Fruit fly (Drosophila melanogaster) whole organism, embryonic: Measurements from ENCODE around the gene CG13654.

ENCODE experiments used
- CG10431 ChIP-seq: fragments of 200-800 bp; sonication (Bioruptor generic); optimal IDR thresholded peaks from 3 replicates; lab custom pipeline; 2018; ENCODE audit warnings: missing biosample characterization, mild to moderate bottlenecking, missing genetic modification characterization
- CG10979 ChIP-seq: fragments of 200-800 bp; sonication (Bioruptor generic); optimal IDR thresholded peaks from 2 replicates; lab custom pipeline; 2018; ENCODE audit warnings: missing biosample characterization, mild to moderate bottlenecking, missing genetic modification characterization, moderate library complexity
- CG11723 ChIP-seq: fragments of 200-800 bp; sonication (Bioruptor generic); optimal IDR thresholded peaks from 2 replicates; lab custom pipeline; 2017; ENCODE audit warnings: missing biosample characterization, mild to moderate bottlenecking, missing genetic modification characterization
- CG14710 ChIP-seq: fragments of 200-800 bp; sonication (Bioruptor generic); optimal IDR thresholded peaks from 3 replicates; lab custom pipeline; 2019; ENCODE audit warnings: missing biosample characterization, mild to moderate bottlenecking, missing genetic modification characterization, moderate library complexity
- CG14860 ChIP-seq: fragments of 200-800 bp; sonication (Bioruptor generic); IDR thresholded peaks from 3 replicates; pipeline ENCODE4 v1.3.6; 2022; ENCODE audit warnings: missing biosample characterization, missing genetic modification characterization; ENCODE audit not compliant: partially characterized antibody
- CG15269 ChIP-seq: fragments of 200-800 bp; sonication (Bioruptor generic); optimal IDR thresholded peaks from 2 replicates; lab custom pipeline; 2018; ENCODE audit warnings: missing biosample characterization, mild to moderate bottlenecking, missing genetic modification characterization, moderate library complexity
- CG1602 ChIP-seq: fragments of 200-800 bp; sonication (Bioruptor generic); optimal IDR thresholded peaks from 3 replicates; lab custom pipeline; 2016; ENCODE audit warnings: missing biosample characterization, missing genetic modification characterization
- CG1603 ChIP-seq: fragments of 200-800 bp; sonication (Bioruptor generic); optimal IDR thresholded peaks from 2 replicates; lab custom pipeline; 2019; ENCODE audit warnings: missing biosample characterization, mild to moderate bottlenecking, missing genetic modification characterization, moderate library complexity
- CG2678 ChIP-seq: fragments of 200-800 bp; sonication (Bioruptor generic); optimal IDR thresholded peaks from 3 replicates; lab custom pipeline; 2019; ENCODE audit warnings: missing biosample characterization, mild to moderate bottlenecking, missing genetic modification characterization, moderate library complexity
- CG31441 ChIP-seq: fragments of 200-800 bp; sonication (Bioruptor generic); IDR thresholded peaks from 2 replicates; pipeline ENCODE4 v1.3.6; 2022; ENCODE audit warnings: missing biosample characterization, missing genetic modification characterization
- CG32532 ChIP-seq: fragments of 200-800 bp; sonication (Bioruptor generic); IDR thresholded peaks from 2 replicates; pipeline ENCODE4 v1.3.6; 2022; ENCODE audit warnings: missing biosample characterization, missing genetic modification characterization
- CG32767 ChIP-seq: fragments of 200-800 bp; sonication (Bioruptor generic); IDR thresholded peaks from 2 replicates; pipeline ENCODE4 v1.3.6; 2022; ENCODE audit warnings: missing biosample characterization, missing genetic modification characterization
- CG34376 ChIP-seq: fragments of 200-800 bp; sonication (Bioruptor generic); optimal IDR thresholded peaks from 2 replicates; lab custom pipeline; 2018; ENCODE audit warnings: missing biosample characterization, mild to moderate bottlenecking, missing genetic modification characterization
- CG3995 ChIP-seq: fragments of 200-800 bp; sonication (Bioruptor generic); optimal IDR thresholded peaks from 3 replicates; lab custom pipeline; 2016; ENCODE audit warnings: missing biosample characterization, missing genetic modification characterization
- CG4328 ChIP-seq: fragments of 200-800 bp; sonication (Bioruptor generic); optimal IDR thresholded peaks from 3 replicates; lab custom pipeline; 2017; ENCODE audit warnings: missing biosample characterization, missing genetic modification reagents, missing genetic modification characterization
- CG4424 ChIP-seq: fragments of 200-800 bp; sonication (Bioruptor generic); optimal IDR thresholded peaks from 3 replicates; lab custom pipeline; 2016; ENCODE audit warnings: missing biosample characterization, missing genetic modification characterization
- CG7839 ChIP-seq: fragments of 200-800 bp; sonication (Bioruptor generic); optimal IDR thresholded peaks from 3 replicates; lab custom pipeline; 2018; ENCODE audit warnings: missing biosample characterization, mild to moderate bottlenecking, missing genetic modification characterization, moderate library complexity
- CG8290 ChIP-seq, 3 experiments: fragments of 200-800 bp; sonication (Bioruptor generic); optimal IDR thresholded peaks; 2 replicates each; lab custom pipeline; 2016 to 2019; ENCODE audit warnings: missing biosample characterization in 3 of 3, missing genetic modification characterization in 3 of 3, mild to moderate bottlenecking in 2 of 3, moderate library complexity in 1 of 3
- CG8924 ChIP-seq: fragments of 200-800 bp; optimal IDR thresholded peaks from 3 replicates; lab custom pipeline; 2019; ENCODE audit warnings: missing biosample characterization, mild to moderate bottlenecking, missing genetic modification characterization, moderate library complexity
- CG9727 ChIP-seq: fragments of 200-800 bp; sonication (Bioruptor generic); optimal IDR thresholded peaks from 3 replicates; lab custom pipeline; 2017; ENCODE audit warnings: missing biosample characterization, mild to moderate bottlenecking, missing genetic modification characterization
- CTCF ChIP-seq: fragments of 200-800 bp; sonication (Bioruptor generic); optimal IDR thresholded peaks from 2 replicates; lab custom pipeline; 2017; ENCODE audit warnings: missing biosample characterization, mild to moderate bottlenecking, missing genetic modification characterization, moderate library complexity
- D ChIP-seq, 2 experiments: fragments of 200-800 bp in 1 of 2; fragments of >200 bp in 1 of 2; sonication (Bioruptor generic) in 1 of 2; optimal IDR thresholded peaks; 2 replicates in 1 of 2; 3 replicates in 1 of 2; lab custom pipeline; 2017; ENCODE audit warnings: mild to moderate bottlenecking in 1 of 2, missing biosample characterization in 1 of 2, missing genetic modification characterization in 1 of 2, missing genetic modification reagents in 1 of 2
- Doc2 ChIP-seq: fragments of 200-800 bp; sonication (Bioruptor generic); IDR thresholded peaks from 2 replicates; pipeline ENCODE4 v1.3.6; 2022; ENCODE audit warnings: missing biosample characterization, missing genetic modification characterization
- Fer3 ChIP-seq: fragments of 200-800 bp; sonication (Bioruptor generic); optimal IDR thresholded peaks from 2 replicates; lab custom pipeline; 2018; ENCODE audit warnings: missing biosample characterization, mild to moderate bottlenecking, missing genetic modification characterization, moderate library complexity
- HLH54F ChIP-seq: fragments of 200-800 bp; sonication (Bioruptor generic); optimal IDR thresholded peaks from 3 replicates; lab custom pipeline; 2016; ENCODE audit warnings: missing biosample characterization, missing genetic modification characterization
- Hr3 ChIP-seq: fragments of 200-800 bp; sonication (Bioruptor generic); optimal IDR thresholded peaks from 3 replicates; lab custom pipeline; 2016; ENCODE audit warnings: missing biosample characterization, missing genetic modification characterization
- Hr78 ChIP-seq, 2 experiments: fragments of 200-800 bp in 1 of 2; fragments of >200 bp in 1 of 2; sonication (Bioruptor generic) in 1 of 2; optimal IDR thresholded peaks; 2 replicates each; lab custom pipeline; 2017 to 2019; ENCODE audit warnings: missing biosample characterization in 2 of 2, missing genetic modification characterization in 2 of 2, mild to moderate bottlenecking in 1 of 2, moderate library complexity in 1 of 2
- Meics ChIP-seq: fragments of 200-800 bp; sonication (Bioruptor generic); optimal IDR thresholded peaks from 2 replicates; lab custom pipeline; 2017; ENCODE audit warnings: missing biosample characterization, mild to moderate bottlenecking, missing genetic modification characterization
- Rx ChIP-seq: fragments of 200-800 bp; sonication (Bioruptor generic); IDR thresholded peaks from 2 replicates; pipeline ENCODE4 v1.3.6; 2022; ENCODE audit warnings: missing biosample characterization, missing genetic modification characterization
- Sox102F ChIP-seq: fragments of 200-800 bp; sonication (Bioruptor generic); optimal IDR thresholded peaks from 2 replicates; lab custom pipeline; 2018; ENCODE audit warnings: missing biosample characterization, mild to moderate bottlenecking, missing genetic modification characterization, moderate library complexity
- Xrp1 ChIP-seq: fragments of 200-800 bp; sonication (Bioruptor generic); IDR thresholded peaks from 2 replicates; pipeline ENCODE4 v1.3.6; 2022; ENCODE audit warnings: missing biosample characterization, missing genetic modification characterization
- aop ChIP-seq: fragments of 200-800 bp; sonication (Bioruptor generic); IDR thresholded peaks from 2 replicates; pipeline ENCODE4 v1.3.6; 2022; ENCODE audit warnings: missing biosample characterization, missing genetic modification characterization
- az2 ChIP-seq: fragments of 200-800 bp; sonication (Bioruptor generic); optimal IDR thresholded peaks from 3 replicates; lab custom pipeline; 2016; ENCODE audit warnings: missing biosample characterization, missing genetic modification characterization
- cato ChIP-seq: fragments of 200-800 bp; sonication (Bioruptor generic); optimal IDR thresholded peaks from 2 replicates; lab custom pipeline; 2016; ENCODE audit warnings: missing biosample characterization, missing genetic modification characterization, borderline replicate concordance
- da ChIP-seq: fragments of 200-800 bp; sonication (Bioruptor generic); optimal IDR thresholded peaks from 2 replicates; lab custom pipeline; 2016; ENCODE audit warnings: missing biosample characterization, missing genetic modification characterization
- dmrt11E ChIP-seq: fragments of 200-800 bp; sonication (Bioruptor generic); optimal IDR thresholded peaks from 3 replicates; lab custom pipeline; 2018; ENCODE audit warnings: missing biosample characterization, mild to moderate bottlenecking, missing genetic modification characterization, moderate library complexity
- dmrt99B ChIP-seq: fragments of 200-800 bp; sonication (Bioruptor generic); optimal IDR thresholded peaks from 2 replicates; lab custom pipeline; 2018; ENCODE audit warnings: missing biosample characterization, mild to moderate bottlenecking, missing genetic modification characterization, moderate library complexity
- dpn ChIP-seq, 2 experiments: fragments of 200-800 bp; sonication (Bioruptor generic); optimal IDR thresholded peaks; 3 replicates each; lab custom pipeline; 2016; ENCODE audit warnings: missing biosample characterization in 2 of 2, missing genetic modification characterization in 2 of 2
- dysf ChIP-seq: fragments of 200-800 bp; sonication (Bioruptor generic); IDR thresholded peaks from 3 replicates; pipeline ENCODE4 v1.3.6; 2022; ENCODE audit warnings: missing biosample characterization, missing genetic modification characterization
- fd102C ChIP-seq: fragments of 200-800 bp; sonication (Bioruptor generic); optimal IDR thresholded peaks from 2 replicates; lab custom pipeline; 2018; ENCODE audit warnings: missing biosample characterization, mild to moderate bottlenecking, missing genetic modification characterization, moderate library complexity
- gfzf ChIP-seq: fragments of 200-800 bp; sonication (Bioruptor generic); optimal IDR thresholded peaks from 2 replicates; lab custom pipeline; 2016; ENCODE audit warnings: missing biosample characterization, mild to moderate bottlenecking, missing genetic modification characterization, moderate library complexity
- ind ChIP-seq: fragments of 200-800 bp; sonication (Bioruptor generic); optimal IDR thresholded peaks from 3 replicates; lab custom pipeline; 2016; ENCODE audit warnings: missing biosample characterization, missing genetic modification characterization
- mirr ChIP-seq: fragments of 200-800 bp; sonication (Bioruptor generic); optimal IDR thresholded peaks from 3 replicates; lab custom pipeline; 2018; ENCODE audit warnings: missing biosample characterization, mild to moderate bottlenecking, missing genetic modification characterization
- pum ChIP-seq: fragments of 200-800 bp; sonication (Bioruptor generic); optimal IDR thresholded peaks from 2 replicates; lab custom pipeline; 2016; ENCODE audit warnings: missing biosample characterization, missing genetic modification characterization
- so ChIP-seq: fragments of 200-800 bp; sonication (Bioruptor generic); IDR thresholded peaks from 3 replicates; pipeline ENCODE4 v1.3.6; 2022; ENCODE audit warnings: missing biosample characterization, missing genetic modification characterization
- sob ChIP-seq: fragments of 200-800 bp; sonication (Bioruptor generic); IDR thresholded peaks from 2 replicates; pipeline ENCODE4 v1.3.6; 2022; ENCODE audit warnings: missing biosample characterization, missing genetic modification characterization
- tin ChIP-seq: fragments of 200-800 bp; sonication (Bioruptor generic); optimal IDR thresholded peaks from 3 replicates; lab custom pipeline; 2016; ENCODE audit warnings: missing biosample characterization, missing genetic modification characterization
- trh ChIP-seq: fragments of 200-800 bp; sonication (Bioruptor generic); optimal IDR thresholded peaks from 2 replicates; lab custom pipeline; 2016; ENCODE audit warnings: missing biosample characterization, missing genetic modification characterization

Gene CG13654

DNA sequence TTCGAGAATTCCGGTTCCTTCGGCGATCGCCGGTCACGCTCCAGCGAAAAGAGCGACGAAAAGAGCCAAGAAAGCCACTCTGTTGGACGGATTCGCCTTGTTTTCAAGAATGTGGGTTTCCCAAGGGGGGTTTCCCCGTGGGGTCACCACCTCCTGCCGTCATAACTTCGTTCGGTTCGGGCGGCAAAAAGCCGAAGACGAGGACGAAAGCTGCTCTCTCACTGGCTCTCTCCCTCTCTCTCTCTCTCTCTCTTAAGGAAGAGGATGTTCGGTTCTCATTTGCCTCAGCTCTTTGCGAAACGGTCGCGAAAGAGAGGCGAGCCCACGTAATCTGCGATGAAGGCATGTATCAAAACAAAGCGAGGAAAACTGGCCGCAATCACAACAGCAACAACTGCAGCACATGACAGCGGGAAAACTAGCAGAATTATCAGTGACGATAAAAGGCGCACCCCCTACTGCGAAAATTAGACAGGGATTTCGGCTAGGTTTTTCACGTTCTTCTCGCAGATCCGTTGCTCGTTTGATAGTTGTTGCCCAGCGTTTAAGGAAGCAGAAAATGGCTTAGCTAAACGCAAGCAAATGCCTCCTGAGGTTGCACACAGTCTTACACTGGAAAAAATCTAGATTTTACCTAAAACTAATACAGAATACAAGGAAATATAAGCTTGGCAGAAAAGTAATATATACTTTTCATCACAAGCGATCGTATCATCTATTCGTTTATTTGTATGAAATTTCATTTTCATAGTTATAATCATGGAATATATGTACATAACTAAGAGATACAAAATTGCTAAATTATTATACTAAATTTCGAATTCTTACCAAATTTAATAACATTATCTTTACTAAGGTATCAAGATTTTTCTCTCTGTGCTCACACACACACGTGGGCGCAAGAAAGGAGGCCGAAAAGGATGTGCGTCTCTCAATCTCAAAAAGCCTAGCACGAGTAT, 15.9 kb upstream of the CG13654 start, which contains the start of gene dan (continued):
- peak; percentile 30 for TF ChIP-seq dpn (GFP tag; optimal IDR thresholded peaks at IDR 0.05; lab: Kevin White, UChicago)
- no peak for TF ChIP-seq CG10431 (GFP tag; lab: Kevin White, UChicago)
- TF ChIP-seq fd102C (GFP tag; lab: Kevin White, UChicago): peak; percentile 75
- no peak for TF ChIP-seq aop (GFP tag; lab: Robert Waterston, UW)
- peak; percentile 48 for TF ChIP-seq Hr3 (GFP tag; lab: Kevin White, UChicago)
- no peak for TF ChIP-seq CG8290 (GFP tag; optimal IDR thresholded peaks at IDR 0.05; lab: Kevin White, UChicago)
- TF ChIP-seq CG8290 (tag; optimal IDR thresholded peaks at IDR 0.05; lab: Kevin White, UChicago): no peak
- TF ChIP-seq Sox102F (GFP tag; lab: Kevin White, UChicago): peak; percentile 27
- TF ChIP-seq CTCF: no peak
- no peak for TF ChIP-seq cato
- TF ChIP-seq CG10979 (tag; lab: Kevin White, UChicago): peak; percentile 65
- TF ChIP-seq D (optimal IDR thresholded peaks at IDR 0.05; lab: Kevin White, UChicago): no peak
- TF ChIP-seq D (GFP tag; optimal IDR thresholded peaks at IDR 0.05; lab: Kevin White, UChicago): peak; percentile 9
- TF ChIP-seq CG32767 (GFP tag; lab: Robert Waterston, UW): no peak
- TF ChIP-seq mirr (GFP tag; lab: Kevin White, UChicago): no peak
- TF ChIP-seq Fer3 (tag; lab: Kevin White, UChicago): peak; percentile 23
- TF ChIP-seq da (GFP tag; lab: Kevin White, UChicago): no peak
- TF ChIP-seq CG1603: no peak
- peak; percentile 40 for TF ChIP-seq CG4424 (GFP tag; lab: Kevin White, UChicago)
- TF ChIP-seq CG14710: peak; percentile 47
- TF ChIP-seq HLH54F (GFP tag; lab: Kevin White, UChicago): no peak
- 0 out of 3 replicates have a peak, but pooled peaks have one; percentile 38 for TF ChIP-seq dysf
- TF ChIP-seq pum (GFP tag; lab: Kevin White, UChicago): no peak
- TF ChIP-seq CG11723 (GFP tag; lab: Kevin White, UChicago): no peak
- TF ChIP-seq CG2678 (tag; lab: Kevin White, UChicago): peak; percentile 68
- peak; percentile 82 for TF ChIP-seq CG9727
- peak; percentile 75 for TF ChIP-seq dmrt11E
- TF ChIP-seq CG34376 (GFP tag; lab: Kevin White, UChicago): no peak
- no peak for TF ChIP-seq so (GFP tag; lab: Robert Waterston, UW)
- TF ChIP-seq ind (GFP tag; lab: Kevin White, UChicago): peak; percentile 17
- TF ChIP-seq CG15269 (tag; lab: Kevin White, UChicago): peak; percentile 51
- peak; percentile 68 for TF ChIP-seq Meics (GFP tag; lab: Kevin White, UChicago)
- TF ChIP-seq CG8924 (tag; lab: Kevin White, UChicago): peak; percentile 66
- no peak for TF ChIP-seq Hr78 (GFP tag; optimal IDR thresholded peaks at IDR 0.05; lab: Kevin White, UChicago)
- TF ChIP-seq Doc2: no peak
- no peak for TF ChIP-seq gfzf (GFP tag; lab: Kevin White, UChicago)
- TF ChIP-seq Rx (GFP tag; lab: Robert Waterston, UW): no peak
- TF ChIP-seq az2 (GFP tag; lab: Kevin White, UChicago): peak; percentile 26
- TF ChIP-seq CG1602 (GFP tag; lab: Kevin White, UChicago): peak; percentile 6
- TF ChIP-seq dmrt99B (tag; lab: Kevin White, UChicago): peak; percentile 53
- TF ChIP-seq trh (GFP tag; lab: Kevin White, UChicago): no peak
- no peak for TF ChIP-seq CG32532 (GFP tag; lab: Robert Waterston, UW)
- peak; percentile 60; the same call in 1 of the 2 replicates for TF ChIP-seq CG31441 (GFP tag; lab: Robert Waterston, UW)
- TF ChIP-seq tin: no peak
- no peak for TF ChIP-seq CG3995 (GFP tag; lab: Kevin White, UChicago)
- TF ChIP-seq CG7839: peak; percentile 71
- TF ChIP-seq CG4328 (GFP tag; lab: Kevin White, UChicago): no peak
- TF ChIP-seq Xrp1 (GFP tag; lab: Robert Waterston, UW): 0 out of 2 replicates have a peak, but pooled peaks have one; percentile 37
- TF ChIP-seq CG14860 (GFP tag; lab: Robert Waterston, UW): no peak
- no peak for TF ChIP-seq sob (GFP tag; lab: Robert Waterston, UW)
